Worm (Caenorhabditis elegans) whole organism, L2 larva: ENCODE measurements around the gene pph-6.

Experiments
- C34F6.9 ChIP-seq: fragments of 150-350 bp; optimal IDR thresholded peaks from 2 replicates; lab custom pipeline; 2014; ENCODE audit warnings: missing biosample characterization, missing genetic modification characterization
- F13H6.1 ChIP-seq: sonication (generic microtip); optimal IDR thresholded peaks from 2 replicates; lab custom pipeline; 2016; ENCODE audit warnings: missing genetic modification characterization, missing compliant biosample characterization
- R02D3.7 ChIP-seq: fragments of 150-350 bp; optimal IDR thresholded peaks from 2 replicates; lab custom pipeline; 2014; ENCODE audit warnings: missing biosample characterization, missing genetic modification characterization
- Y55F3AM.14 ChIP-seq: fragments of 200-800 bp; sonication (Bioruptor generic); optimal IDR thresholded peaks from 2 replicates; lab custom pipeline; 2018; ENCODE audit warnings: mild to moderate bottlenecking, missing genetic modification characterization, missing compliant biosample characterization
- ZK546.5 ChIP-seq: sonication (generic microtip); optimal IDR thresholded peaks from 2 replicates; lab custom pipeline; 2017; ENCODE audit warnings: missing biosample characterization, missing genetic modification characterization
- alr-1 ChIP-seq: fragments of 150-350 bp; optimal IDR thresholded peaks from 2 replicates; lab custom pipeline; 2014; ENCODE audit warnings: missing biosample characterization, missing genetic modification characterization
- aly-2 ChIP-seq: fragments of 150-350 bp; optimal IDR thresholded peaks from 2 replicates; lab custom pipeline; 2014; ENCODE audit warnings: missing biosample characterization, missing genetic modification characterization
- ama-1 ChIP-seq: fragments of 150-350 bp; optimal IDR thresholded peaks from 2 replicates; lab custom pipeline; 2018; ENCODE audit warnings: inconsistent platforms
- blmp-1 ChIP-seq: sonication (generic microtip); optimal IDR thresholded peaks from 2 replicates; lab custom pipeline; 2017; ENCODE audit warnings: missing genetic modification characterization, mild to moderate bottlenecking, missing compliant biosample characterization, antibody characterized with exemption, moderate library complexity; ENCODE audit not compliant: insufficient read depth
- ceh-16 ChIP-seq: fragments of 150-350 bp; optimal IDR thresholded peaks from 2 replicates; lab custom pipeline; 2014; ENCODE audit warnings: missing biosample characterization, missing genetic modification characterization
- crh-2 ChIP-seq: sonication (generic microtip); optimal IDR thresholded peaks from 2 replicates; lab custom pipeline; 2017; ENCODE audit warnings: missing biosample characterization, missing genetic modification characterization
- dmd-4 ChIP-seq: sonication (generic microtip); optimal IDR thresholded peaks from 2 replicates; lab custom pipeline; 2017; ENCODE audit warnings: missing biosample characterization, missing genetic modification characterization
- egl-27 ChIP-seq: sonication (generic microtip); optimal IDR thresholded peaks from 3 replicates; lab custom pipeline; 2017; ENCODE audit warnings: missing biosample characterization, missing genetic modification reagents, missing genetic modification characterization
- elt-1 ChIP-seq: fragments of 150-350 bp; optimal IDR thresholded peaks from 2 replicates; lab custom pipeline; 2014; ENCODE audit warnings: missing biosample characterization, missing genetic modification characterization
- elt-3 ChIP-seq: sonication (generic microtip); optimal IDR thresholded peaks from 2 replicates; lab custom pipeline; 2017; ENCODE audit warnings: missing biosample characterization, missing genetic modification characterization
- fos-1 ChIP-seq: fragments of 150-350 bp; optimal IDR thresholded peaks from 2 replicates; lab custom pipeline; 2014; ENCODE audit warnings: missing biosample characterization, missing genetic modification characterization
- gmeb-1 ChIP-seq: fragments of 150-350 bp; optimal IDR thresholded peaks from 2 replicates; lab custom pipeline; 2014; ENCODE audit warnings: missing biosample characterization, missing genetic modification characterization
- lin-39 ChIP-seq: fragments of 150-350 bp; optimal IDR thresholded peaks from 2 replicates; lab custom pipeline; 2014; ENCODE audit warnings: missing biosample characterization, missing genetic modification reagents, missing genetic modification characterization
- lsy-2 ChIP-seq, 2 experiments: fragments of 150-350 bp in 1 of 2; sonication (generic microtip) in 1 of 2; optimal IDR thresholded peaks; 2 replicates each; lab custom pipeline; 2014 to 2017; ENCODE audit warnings: missing biosample characterization in 2 of 2, missing genetic modification characterization in 2 of 2
- mab-5 ChIP-seq: fragments of 150-350 bp; optimal IDR thresholded peaks from 2 replicates; lab custom pipeline; 2014; ENCODE audit warnings: missing biosample characterization, missing genetic modification characterization
- mdl-1 ChIP-seq, 2 experiments: fragments of 150-350 bp in 1 of 2; sonication (generic microtip) in 1 of 2; optimal IDR thresholded peaks; 2 replicates each; lab custom pipeline; 2017; ENCODE audit warnings: missing biosample characterization in 2 of 2, missing genetic modification characterization in 2 of 2
- nhr-10 ChIP-seq: sonication (generic microtip); optimal IDR thresholded peaks from 2 replicates; lab custom pipeline; 2017; ENCODE audit warnings: missing biosample characterization, missing genetic modification characterization
- nhr-11 ChIP-seq: fragments of 150-350 bp; optimal IDR thresholded peaks from 2 replicates; lab custom pipeline; 2014; ENCODE audit warnings: missing biosample characterization, missing genetic modification characterization
- nhr-12 ChIP-seq: fragments of 150-350 bp; optimal IDR thresholded peaks from 2 replicates; lab custom pipeline; 2014; ENCODE audit warnings: missing biosample characterization, missing genetic modification characterization
- nhr-21 ChIP-seq: fragments of 150-350 bp; optimal IDR thresholded peaks from 2 replicates; lab custom pipeline; 2014; ENCODE audit warnings: missing biosample characterization, missing genetic modification characterization
- nhr-237 ChIP-seq: fragments of 150-350 bp; optimal IDR thresholded peaks from 2 replicates; lab custom pipeline; 2014; ENCODE audit warnings: missing biosample characterization, missing genetic modification characterization
- nhr-6 ChIP-seq: fragments of 150-350 bp; optimal IDR thresholded peaks from 2 replicates; lab custom pipeline; 2014; ENCODE audit warnings: missing biosample characterization, missing genetic modification characterization
- nhr-77 ChIP-seq: fragments of 150-350 bp; optimal IDR thresholded peaks from 2 replicates; lab custom pipeline; 2014; ENCODE audit warnings: missing biosample characterization, missing genetic modification characterization
- sem-4 ChIP-seq: fragments of 150-350 bp; optimal IDR thresholded peaks from 2 replicates; lab custom pipeline; 2014; ENCODE audit warnings: missing biosample characterization, missing genetic modification reagents, missing genetic modification characterization
- skn-1 ChIP-seq: sonication (generic microtip); optimal IDR thresholded peaks from 2 replicates; lab custom pipeline; 2017; ENCODE audit warnings: missing biosample characterization, missing genetic modification characterization
- sma-3 ChIP-seq: sonication (generic microtip); optimal IDR thresholded peaks from 2 replicates; lab custom pipeline; 2016; ENCODE audit warnings: missing genetic modification reagents, missing genetic modification characterization, missing compliant biosample characterization
- sma-9 ChIP-seq, 2 experiments: fragments of 150-350 bp in 1 of 2; sonication (generic microtip) in 1 of 2; optimal IDR thresholded peaks; 2 replicates each; lab custom pipeline; 2014 to 2016; ENCODE audit warnings: missing genetic modification characterization in 2 of 2, mild to moderate bottlenecking in 1 of 2, missing biosample characterization in 1 of 2, missing compliant biosample characterization in 1 of 2, missing genetic modification reagents in 1 of 2, moderate library complexity in 1 of 2
- unc-55 ChIP-seq: fragments of 150-350 bp; sonication (generic microtip); optimal IDR thresholded peaks from 3 replicates; lab custom pipeline; 2014; ENCODE audit warnings: missing biosample characterization, missing genetic modification reagents, missing genetic modification characterization
- unc-62 ChIP-seq: fragments of 150-350 bp; optimal IDR thresholded peaks from 2 replicates; lab custom pipeline; 2014; ENCODE audit warnings: missing biosample characterization, missing genetic modification reagents, missing genetic modification characterization
- zag-1 ChIP-seq: fragments of 150-350 bp; optimal IDR thresholded peaks from 2 replicates; lab custom pipeline; 2014; ENCODE audit warnings: missing biosample characterization, missing genetic modification characterization
- ztf-11 ChIP-seq: sonication (generic microtip); optimal IDR thresholded peaks from 2 replicates; lab custom pipeline; 2017; ENCODE audit warnings: missing biosample characterization, missing genetic modification characterization
- ztf-4 ChIP-seq: fragments of 150-350 bp; optimal IDR thresholded peaks from 2 replicates; lab custom pipeline; 2014; ENCODE audit warnings: missing biosample characterization, missing genetic modification characterization

The pph-6 gene

DNA sequence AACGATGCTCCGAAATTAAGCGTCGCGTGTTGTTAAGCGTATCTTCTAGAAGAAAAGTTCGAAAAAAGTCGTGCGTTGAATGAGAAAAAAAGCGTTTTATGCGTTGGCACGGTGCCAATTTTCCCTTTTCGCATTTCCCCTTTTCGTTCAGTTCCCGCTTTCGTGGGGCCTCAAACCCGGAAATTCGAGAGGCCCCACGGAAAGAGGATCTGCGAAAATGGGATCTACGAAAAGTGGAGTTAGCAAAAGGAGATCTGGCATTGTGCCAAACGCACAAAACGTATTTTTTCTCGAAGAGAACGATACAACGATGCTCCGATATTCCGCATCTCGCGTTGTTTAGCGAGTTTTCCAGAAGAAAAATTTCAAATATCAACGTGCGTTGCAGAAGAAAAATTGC is 38.3 kb downstream of the pph-6 start:
- TF ChIP-seq alr-1 (tag; lab: Kevin White, UChicago) (no peak), elt-1 (tag; lab: Kevin White, UChicago) (no peak), aly-2 (no peak), nhr-237 (tag; lab: Kevin White, UChicago) (no peak), sem-4 (tag; lab: Kevin White, UChicago) (no peak), unc-55 (GFP tag; lab: Kevin White, UChicago) (peak; percentile 57), F13H6.1 (tag; lab: Kevin White, UChicago) (peak; percentile 16), sma-3 (GFP tag; lab: Kevin White, UChicago) (peak; percentile 5)

DNA sequence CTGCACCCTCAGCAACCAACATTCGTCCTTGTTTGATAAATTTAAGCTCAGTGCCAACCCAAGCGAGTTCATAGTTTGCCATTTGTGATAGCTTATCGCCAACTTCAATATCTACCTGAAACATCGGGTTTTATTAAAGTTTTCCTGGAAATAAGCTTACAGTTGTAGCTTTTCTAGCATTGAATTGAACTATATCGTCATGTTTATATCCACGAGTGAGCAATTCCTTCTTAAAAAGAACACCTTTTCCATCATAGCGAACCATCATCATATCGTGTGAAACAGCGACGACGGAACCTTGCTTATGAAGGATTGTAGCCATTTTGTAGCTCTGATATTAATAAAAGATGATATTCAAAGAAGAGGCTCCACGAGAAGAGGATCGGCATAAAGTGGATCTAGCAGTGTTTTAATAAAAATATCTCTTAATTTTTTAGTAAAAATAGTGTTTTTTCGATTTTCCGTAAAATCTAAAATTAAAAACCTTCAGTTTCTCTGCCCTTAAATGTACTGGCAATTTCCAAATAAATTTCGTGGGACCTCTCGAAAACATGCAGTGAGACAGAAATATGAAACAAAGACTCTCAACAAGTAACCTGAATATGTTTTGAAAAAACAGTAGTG is 40.8 kb downstream of the pph-6 start, which contains the start of gene M01F1.8:
TSS of gene M01F1.8 (minus strand) at position 335 of the 624 bp plus-strand sequence.
- TF ChIP-seq nhr-10 (no peak), crh-2 (tag; lab: Kevin White, UChicago) (no peak), sma-9 (GFP tag; optimal IDR thresholded peaks at IDR 0.05; lab: Kevin White, UChicago) (no peak), sma-9 (tag; optimal IDR thresholded peaks at IDR 0.05; lab: Kevin White, UChicago) (no peak), unc-55 (GFP tag; lab: Kevin White, UChicago) (no peak), fos-1 (tag; lab: Kevin White, UChicago) (no peak), mdl-1 (tag; optimal IDR thresholded peaks at IDR 0.05; lab: Kevin White, UChicago) (no peak), nhr-6 (tag; lab: Kevin White, UChicago) (no peak), nhr-12 (no peak), nhr-77 (tag; lab: Kevin White, UChicago) (no peak), egl-27 (tag; lab: Kevin White, UChicago) (no peak), ama-1 (no peak), nhr-11 (tag; lab: Kevin White, UChicago) (no peak), nhr-21 (no peak), ztf-11 (tag; lab: Kevin White, UChicago) (no peak), ZK546.5 (no peak), R02D3.7 (tag; lab: Kevin White, UChicago) (no peak), ceh-16 (tag; lab: Kevin White, UChicago) (no peak), skn-1 (no peak)

DNA sequence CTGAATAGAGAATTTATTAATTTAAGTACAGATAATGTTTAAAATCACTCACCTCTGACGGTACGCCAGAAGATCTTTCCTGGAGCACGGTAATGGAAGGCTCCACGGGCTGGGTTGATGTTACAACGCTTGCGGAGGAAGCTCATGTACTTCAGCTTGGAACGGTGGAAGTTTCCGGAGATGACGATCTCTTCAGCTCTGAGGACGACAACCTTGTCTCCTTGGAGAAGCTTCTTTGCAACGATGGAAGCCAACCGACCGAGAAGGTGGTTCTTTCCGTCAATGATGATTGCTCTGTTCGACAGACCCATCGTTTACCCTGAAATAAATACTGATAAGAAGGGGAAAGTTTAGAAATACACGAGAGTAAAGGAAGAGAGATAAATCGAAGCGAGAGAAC is 41.8 kb downstream of the pph-6 start, which contains the start of gene rpl-16:
TSS of gene rpl-16 (minus strand) at position 319 of the 400 bp plus-strand sequence.
- TF ChIP-seq alr-1 (tag; lab: Kevin White, UChicago) (no peak), unc-62 (no peak), skn-1 (no peak), Y55F3AM.14 (GFP tag; lab: Kevin White, UChicago) (no peak), C34F6.9 (no peak), blmp-1 (tag; lab: Kevin White, UChicago) (no peak), sma-9 (GFP tag; optimal IDR thresholded peaks at IDR 0.05; lab: Kevin White, UChicago) (no peak), sma-9 (tag; optimal IDR thresholded peaks at IDR 0.05; lab: Kevin White, UChicago) (no peak), lin-39 (no peak), ztf-4 (no peak), egl-27 (tag; lab: Kevin White, UChicago) (no peak), zag-1 (no peak), gmeb-1 (tag; lab: Kevin White, UChicago) (no peak), ceh-16 (tag; lab: Kevin White, UChicago) (no peak), aly-2 (no peak), elt-3 (tag; lab: Kevin White, UChicago) (no peak), nhr-77 (tag; lab: Kevin White, UChicago) (no peak), mab-5 (no peak), ztf-11 (tag; lab: Kevin White, UChicago) (no peak), lsy-2 (tag; optimal IDR thresholded peaks at IDR 0.05; lab: Kevin White, UChicago) (no peak)

- TF ChIP-seq lsy-2 (tag; optimal IDR thresholded peaks at IDR 0.05; lab: Kevin White, UChicago) (no peak), F13H6.1 (tag; lab: Kevin White, UChicago) (no peak), fos-1 (tag; lab: Kevin White, UChicago) (no peak), C34F6.9 (no peak), ceh-16 (tag; lab: Kevin White, UChicago) (no peak), sma-9 (GFP tag; optimal IDR thresholded peaks at IDR 0.05; lab: Kevin White, UChicago) (no peak), sma-9 (tag; optimal IDR thresholded peaks at IDR 0.05; lab: Kevin White, UChicago) (no peak), dmd-4 (tag; lab: Kevin White, UChicago) (no peak), nhr-21 (no peak), alr-1 (tag; lab: Kevin White, UChicago) (no peak)
- TF ChIP-seq, all 48 proteins: peak for 0
Measured at ce11 chrIII:3504239-3504638, 42.7 kb downstream of the pph-6 start.
